Worm (Caenorhabditis elegans) whole organism, young adult: ENCODE measurements around the gene F13D12.10.
A peak's percentile ranks its signal among the peaks of the same experiment; 100 is the strongest.

Experiments
- B0336.3 ChIP-seq: fragments of 200-800 bp; sonication (Bioruptor generic); IDR thresholded peaks from 2 replicates; pipeline ENCODE4 v1.3.6; 2022; ENCODE audit warnings: missing genetic modification characterization, missing compliant biosample characterization
- C06A6.2 ChIP-seq: fragments of 200-800 bp; sonication (Bioruptor generic); conservative IDR thresholded peaks from 2 replicates; pipeline ENCODE4 v1.3.6; 2022; ENCODE audit warnings: missing genetic modification characterization, missing compliant biosample characterization
- ama-1 ChIP-seq, 3 experiments: fragments of 150-350 bp in 1 of 3; sonication (generic microtip) in 2 of 3; optimal IDR thresholded peaks; 2 replicates each; lab custom pipeline; 2014 to 2018; ENCODE audit warnings: missing biosample characterization in 2 of 3, missing genetic modification characterization in 2 of 3, missing genetic modification reagents in 2 of 3
- attf-3 ChIP-seq: fragments of 200-800 bp; sonication (Bioruptor generic); conservative IDR thresholded peaks from 2 replicates; pipeline ENCODE4 v1.3.6; 2022; ENCODE audit warnings: missing genetic modification reagents, missing genetic modification characterization, missing compliant biosample characterization
- ceh-58 ChIP-seq: fragments of 200-800 bp; sonication (Bioruptor generic); IDR thresholded peaks from 2 replicates; pipeline ENCODE4 v1.3.6; 2022; ENCODE audit warnings: missing genetic modification characterization, missing compliant biosample characterization
- egrh-3 ChIP-seq: fragments of 200-800 bp; sonication (Bioruptor generic); IDR thresholded peaks from 2 replicates; pipeline ENCODE4 v1.3.6; 2022; ENCODE audit warnings: missing genetic modification reagents, missing genetic modification characterization, missing compliant biosample characterization
- lin-35 ChIP-seq, 3 experiments: fragments of 150-350 bp in 2 of 3; sonication (generic microtip) in 1 of 3; optimal IDR thresholded peaks; 2 replicates each; lab custom pipeline; 2014 to 2018; ENCODE audit warnings: missing biosample characterization in 3 of 3, missing genetic modification characterization in 3 of 3, missing genetic modification reagents in 3 of 3
- lin-40 ChIP-seq: sonication (generic microtip); optimal IDR thresholded peaks from 2 replicates; lab custom pipeline; 2016; ENCODE audit warnings: missing genetic modification characterization, mild to moderate bottlenecking, missing compliant biosample characterization, missing genotype, missing genetic modification reagents
- nhr-120 ChIP-seq: fragments of 200-800 bp; sonication (Bioruptor generic); IDR thresholded peaks from 2 replicates; pipeline ENCODE4 v1.3.6; 2022; ENCODE audit warnings: missing genetic modification characterization, missing compliant biosample characterization
- nhr-90 ChIP-seq: sonication (generic microtip); optimal IDR thresholded peaks from 2 replicates; lab custom pipeline; 2016; ENCODE audit warnings: missing genotype, mild to moderate bottlenecking, missing genetic modification characterization, missing compliant biosample characterization
- pha-4 ChIP-seq: fragments of 150-350 bp; sonication (generic microtip); optimal IDR thresholded peaks from 2 replicates; lab custom pipeline; 2014; ENCODE audit warnings: missing biosample characterization, missing genetic modification reagents, missing genetic modification characterization
- rcor-1 ChIP-seq: fragments of 200-800 bp; sonication (Bioruptor generic); IDR thresholded peaks from 2 replicates; pipeline ENCODE4 v1.3.6; 2022; ENCODE audit warnings: missing genetic modification reagents, missing genetic modification characterization, missing compliant biosample characterization
- snpc-1.1 ChIP-seq: sonication (generic microtip); optimal IDR thresholded peaks from 2 replicates; lab custom pipeline; 2017; ENCODE audit warnings: missing genetic modification characterization, mild to moderate bottlenecking, missing compliant biosample characterization, antibody characterized with exemption, moderate library complexity, missing genotype, missing genetic modification reagents; ENCODE audit not compliant: insufficient read depth
- unc-62 ChIP-seq: fragments of 150-350 bp; optimal IDR thresholded peaks from 2 replicates; lab custom pipeline; 2014; ENCODE audit warnings: missing biosample characterization, missing genetic modification reagents, missing genetic modification characterization

- TF ChIP-seq ceh-58 (GFP tag; lab: Robert Waterston, UW) (no peak), egrh-3 (GFP tag; lab: Robert Waterston, UW) (peak; percentile 94), nhr-120 (GFP tag; lab: Robert Waterston, UW) (no peak), unc-62 (no peak), B0336.3 (GFP tag; lab: Robert Waterston, UW) (peak; percentile 56; the same call in 1 of the 2 replicates), snpc-1.1 (tag; lab: Kevin White, UChicago) (no peak), nhr-90 (tag; lab: Kevin White, UChicago) (peak; percentile 8), lin-35 (GFP tag; optimal IDR thresholded peaks at IDR 0.05; lab: Kevin White, UChicago) (peak in 1 of 3 experiments; percentile 41), rcor-1 (GFP tag; lab: Robert Waterston, UW) (0 out of 2 replicates have a peak, but pooled peaks have one; percentile 35), attf-3 (GFP tag; lab: Robert Waterston, UW) (no peak), ama-1 (optimal IDR thresholded peaks at IDR 0.05; lab: Kevin White, UChicago) (no peak), ama-1 (GFP tag; optimal IDR thresholded peaks at IDR 0.05; lab: Kevin White, UChicago) (no peak), lin-40 (peak; percentile 66), C06A6.2 (0 out of 2 replicates have a peak, but pooled peaks have one; percentile 16), pha-4 (tag; lab: Kevin White, UChicago) (no peak)
Observed at ce11 chrII:11746782-11747288, 33.2 kb downstream of the F13D12.10 start.
